Fruit fly (Drosophila melanogaster) whole organism, embryonic: ENCODE data around the gene Hnf4.

Experiments used
- Bdp1 ChIP-seq: fragments of 200-800 bp; sonication (Bioruptor generic); optimal IDR thresholded peaks from 3 replicates; lab custom pipeline; 2016; ENCODE audit warnings: missing biosample characterization, missing genetic modification characterization
- CG13123 ChIP-seq: fragments of 200-800 bp; sonication (Bioruptor generic); optimal IDR thresholded peaks from 2 replicates; lab custom pipeline; 2016; ENCODE audit warnings: missing biosample characterization, missing genetic modification characterization
- CG13894 ChIP-seq: fragments of 200-800 bp; sonication (Bioruptor generic); optimal IDR thresholded peaks from 3 replicates; lab custom pipeline; 2018; ENCODE audit warnings: missing biosample characterization, mild to moderate bottlenecking, missing genetic modification characterization, moderate library complexity
- CG14667 ChIP-seq: fragments of 200-800 bp; sonication (Bioruptor generic); IDR thresholded peaks from 2 replicates; pipeline ENCODE4 v1.3.6; 2022; ENCODE audit warnings: missing biosample characterization, missing genetic modification characterization
- CG18764 ChIP-seq: fragments of 200-800 bp; sonication (Bioruptor generic); optimal IDR thresholded peaks from 3 replicates; lab custom pipeline; 2016; ENCODE audit warnings: missing biosample characterization, missing genetic modification characterization
- CG2875 ChIP-seq: fragments of 200-800 bp; sonication (Bioruptor generic); optimal IDR thresholded peaks from 2 replicates; lab custom pipeline; 2017; ENCODE audit warnings: missing biosample characterization, mild to moderate bottlenecking, missing genetic modification characterization, missing genetic modification reagents
- CG30431 ChIP-seq: fragments of 200-800 bp; sonication (Bioruptor generic); optimal IDR thresholded peaks from 2 replicates; lab custom pipeline; 2017; ENCODE audit warnings: missing biosample characterization, missing genetic modification characterization
- CG32532 ChIP-seq: fragments of 200-800 bp; sonication (Bioruptor generic); IDR thresholded peaks from 2 replicates; pipeline ENCODE4 v1.3.6; 2022; ENCODE audit warnings: missing biosample characterization, missing genetic modification characterization
- CG4854 ChIP-seq: fragments of 200-800 bp; sonication (Bioruptor generic); optimal IDR thresholded peaks from 2 replicates; lab custom pipeline; 2016; ENCODE audit warnings: missing biosample characterization, missing genetic modification characterization, inconsistent platforms
- CG6683 ChIP-seq: fragments of 200-800 bp; sonication (Bioruptor generic); optimal IDR thresholded peaks from 2 replicates; lab custom pipeline; 2017; ENCODE audit warnings: missing biosample characterization, mild to moderate bottlenecking, missing genetic modification characterization, missing genetic modification reagents
- CG6689 ChIP-seq: fragments of 200-800 bp; sonication (Bioruptor generic); IDR thresholded peaks from 2 replicates; pipeline ENCODE4 v1.3.6; 2022; ENCODE audit warnings: missing biosample characterization, missing genetic modification characterization
- CG6854 ChIP-seq: fragments of 200-800 bp; sonication (Bioruptor generic); optimal IDR thresholded peaks from 3 replicates; lab custom pipeline; 2017; ENCODE audit warnings: missing biosample characterization, mild to moderate bottlenecking, missing genetic modification characterization
- CG8924 ChIP-seq: fragments of 200-800 bp; optimal IDR thresholded peaks from 3 replicates; lab custom pipeline; 2019; ENCODE audit warnings: missing biosample characterization, mild to moderate bottlenecking, missing genetic modification characterization, moderate library complexity
- CG9437 ChIP-seq: fragments of 200-800 bp; sonication (Bioruptor generic); optimal IDR thresholded peaks from 2 replicates; lab custom pipeline; 2018; ENCODE audit warnings: missing biosample characterization, mild to moderate bottlenecking, missing genetic modification characterization
- CG9797 ChIP-seq: fragments of 200-800 bp; sonication (Bioruptor generic); optimal IDR thresholded peaks from 3 replicates; lab custom pipeline; 2018; ENCODE audit warnings: missing biosample characterization, mild to moderate bottlenecking, missing genetic modification characterization
- Camta ChIP-seq: fragments of 200-800 bp; sonication (Bioruptor generic); optimal IDR thresholded peaks from 2 replicates; lab custom pipeline; 2016; ENCODE audit warnings: missing biosample characterization, missing genetic modification characterization
- Dbx ChIP-seq: fragments of 200-800 bp; sonication (Bioruptor generic); IDR thresholded peaks from 3 replicates; pipeline ENCODE4 v1.3.6; 2022; ENCODE audit warnings: missing biosample characterization, missing genetic modification characterization
- Drgx ChIP-seq: fragments of 200-800 bp; sonication (Bioruptor generic); IDR thresholded peaks from 2 replicates; pipeline ENCODE4 v1.3.6; 2022; ENCODE audit warnings: missing biosample characterization, missing genetic modification characterization
- HmgD ChIP-seq: fragments of 200-800 bp; sonication (Bioruptor generic); optimal IDR thresholded peaks from 3 replicates; lab custom pipeline; 2016; ENCODE audit warnings: missing biosample characterization, missing genetic modification characterization
- Hr78 ChIP-seq, 2 experiments: fragments of 200-800 bp in 1 of 2; fragments of >200 bp in 1 of 2; sonication (Bioruptor generic) in 1 of 2; optimal IDR thresholded peaks; 2 replicates each; lab custom pipeline; 2017 to 2019; ENCODE audit warnings: missing biosample characterization in 2 of 2, missing genetic modification characterization in 2 of 2, mild to moderate bottlenecking in 1 of 2, moderate library complexity in 1 of 2
- Lim3 ChIP-seq: fragments of 200-800 bp; sonication (Bioruptor generic); IDR thresholded peaks from 2 replicates; pipeline ENCODE4 v1.3.6; 2022; ENCODE audit warnings: missing biosample characterization, missing genetic modification characterization
- NC2β ChIP-seq: fragments of 200-800 bp; sonication (Bioruptor generic); optimal IDR thresholded peaks from 2 replicates; lab custom pipeline; 2016; ENCODE audit warnings: missing biosample characterization, missing genetic modification characterization
- NFAT ChIP-seq: fragments of 200-800 bp; sonication (Bioruptor generic); IDR thresholded peaks from 2 replicates; pipeline ENCODE4 v1.3.6; 2022; ENCODE audit warnings: missing biosample characterization, missing genetic modification characterization
- Nf-YA ChIP-seq: fragments of 200-800 bp; sonication (Bioruptor generic); IDR thresholded peaks from 2 replicates; pipeline ENCODE4 v1.3.6; 2022; ENCODE audit warnings: missing biosample characterization, missing genetic modification characterization
- Oaz ChIP-seq: fragments of 200-800 bp; sonication (Bioruptor generic); IDR thresholded peaks from 2 replicates; pipeline ENCODE4 v1.3.6; 2022; ENCODE audit warnings: missing biosample characterization, missing genetic modification characterization
- PHDP ChIP-seq: fragments of 200-800 bp; sonication (Bioruptor generic); optimal IDR thresholded peaks from 3 replicates; lab custom pipeline; 2018; ENCODE audit warnings: missing biosample characterization, mild to moderate bottlenecking, missing genetic modification characterization, moderate library complexity
- Sox100B ChIP-seq: fragments of 200-800 bp; sonication (Bioruptor generic); optimal IDR thresholded peaks from 3 replicates; lab custom pipeline; 2018; ENCODE audit warnings: missing biosample characterization, mild to moderate bottlenecking, missing genetic modification characterization
- Spps ChIP-seq: fragments of 200-800 bp; sonication (Bioruptor generic); optimal IDR thresholded peaks from 2 replicates; lab custom pipeline; 2018; ENCODE audit warnings: missing biosample characterization, mild to moderate bottlenecking, missing genetic modification characterization
- Trl ChIP-seq, 3 experiments: fragments of >200 bp in 2 of 3; fragments of 200-800 bp in 1 of 3; sonication (Bioruptor generic) in 1 of 3; optimal IDR thresholded peaks; 2 replicates in 1 of 3; 3 replicates in 2 of 3; lab custom pipeline; 2016 to 2017; ENCODE audit warnings: missing biosample characterization in 1 of 3, missing genetic modification characterization in 1 of 3
- YL-1 ChIP-seq: fragments of 200-800 bp; sonication (Bioruptor generic); optimal IDR thresholded peaks from 3 replicates; lab custom pipeline; 2017; ENCODE audit warnings: missing biosample characterization, mild to moderate bottlenecking, missing genetic modification characterization
- al ChIP-seq: fragments of 200-800 bp; sonication (Bioruptor generic); IDR thresholded peaks from 2 replicates; pipeline ENCODE4 v1.3.6; 2022; ENCODE audit warnings: missing biosample characterization, missing genetic modification characterization
- chinmo ChIP-seq: fragments of 200-800 bp; sonication (Bioruptor generic); IDR thresholded peaks from 4 replicates; pipeline ENCODE4 v1.3.6; 2022; ENCODE audit warnings: missing biosample characterization, missing genetic modification characterization; ENCODE audit not compliant: partially characterized antibody
- ci ChIP-seq: fragments of 200-800 bp; sonication (Bioruptor generic); IDR thresholded peaks from 3 replicates; pipeline ENCODE4 v1.3.6; 2022; ENCODE audit warnings: missing biosample characterization, missing genetic modification characterization
- ems ChIP-seq: fragments of 200-800 bp; sonication (Bioruptor generic); optimal IDR thresholded peaks from 3 replicates; lab custom pipeline; 2016; ENCODE audit warnings: missing biosample characterization, missing genetic modification characterization
- fd3F ChIP-seq: fragments of 200-800 bp; sonication (Bioruptor generic); optimal IDR thresholded peaks from 2 replicates; lab custom pipeline; 2018; ENCODE audit warnings: missing biosample characterization, mild to moderate bottlenecking, missing genetic modification characterization, moderate library complexity
- fd96Cb ChIP-seq: fragments of 200-800 bp; sonication (Bioruptor generic); optimal IDR thresholded peaks from 2 replicates; lab custom pipeline; 2018; ENCODE audit warnings: missing biosample characterization, mild to moderate bottlenecking, missing genetic modification characterization, moderate library complexity
- fu2 ChIP-seq: fragments of 200-800 bp; sonication (Bioruptor generic); optimal IDR thresholded peaks from 2 replicates; lab custom pipeline; 2016; ENCODE audit warnings: missing biosample characterization, missing genetic modification characterization
- gsb ChIP-seq: fragments of 200-800 bp; sonication (Bioruptor generic); IDR thresholded peaks from 2 replicates; pipeline ENCODE4 v1.3.6; 2022; ENCODE audit warnings: missing biosample characterization, missing genetic modification characterization
- her ChIP-seq: fragments of 200-800 bp; sonication (Bioruptor generic); optimal IDR thresholded peaks from 2 replicates; lab custom pipeline; 2016; ENCODE audit warnings: missing biosample characterization, missing genetic modification characterization
- klu ChIP-seq: fragments of 200-800 bp; sonication (Bioruptor generic); IDR thresholded peaks from 2 replicates; pipeline ENCODE4 v1.3.6; 2022; ENCODE audit warnings: missing biosample characterization, missing genetic modification characterization
- lilli ChIP-seq: fragments of 200-800 bp; sonication (Bioruptor generic); optimal IDR thresholded peaks from 3 replicates; lab custom pipeline; 2016; ENCODE audit warnings: missing biosample characterization, missing genetic modification characterization
- luna ChIP-seq: fragments of 200-800 bp; sonication (Bioruptor generic); optimal IDR thresholded peaks from 2 replicates; lab custom pipeline; 2016; ENCODE audit warnings: missing biosample characterization, missing genetic modification characterization
- ranshi ChIP-seq: fragments of 200-800 bp; sonication (Bioruptor generic); IDR thresholded peaks from 2 replicates; pipeline ENCODE4 v1.3.6; 2022; ENCODE audit warnings: missing biosample characterization, missing genetic modification characterization
- stc ChIP-seq: fragments of 200-800 bp; sonication (Bioruptor generic); IDR thresholded peaks from 2 replicates; pipeline ENCODE4 v1.3.6; 2022; ENCODE audit warnings: missing biosample characterization, missing genetic modification characterization
- twi ChIP-seq: fragments of 200-800 bp; optimal IDR thresholded peaks from 2 replicates; lab custom pipeline; 2019; ENCODE audit warnings: missing biosample characterization, mild to moderate bottlenecking, missing genetic modification characterization, moderate library complexity
- usp ChIP-seq: fragments of >200 bp; optimal IDR thresholded peaks from 2 replicates; lab custom pipeline; 2017; ENCODE audit warnings: missing biosample characterization, missing genetic modification characterization
- wek ChIP-seq: fragments of 200-800 bp; sonication (Bioruptor generic); optimal IDR thresholded peaks from 3 replicates; lab custom pipeline; 2018; ENCODE audit warnings: missing biosample characterization, mild to moderate bottlenecking, missing genetic modification characterization, moderate library complexity
- zfh1 ChIP-seq: fragments of 200-800 bp; sonication (Bioruptor generic); IDR thresholded peaks from 3 replicates; pipeline ENCODE4 v1.3.6; 2022; ENCODE audit warnings: missing biosample characterization, missing genetic modification characterization

The Hnf4 gene

DNA sequence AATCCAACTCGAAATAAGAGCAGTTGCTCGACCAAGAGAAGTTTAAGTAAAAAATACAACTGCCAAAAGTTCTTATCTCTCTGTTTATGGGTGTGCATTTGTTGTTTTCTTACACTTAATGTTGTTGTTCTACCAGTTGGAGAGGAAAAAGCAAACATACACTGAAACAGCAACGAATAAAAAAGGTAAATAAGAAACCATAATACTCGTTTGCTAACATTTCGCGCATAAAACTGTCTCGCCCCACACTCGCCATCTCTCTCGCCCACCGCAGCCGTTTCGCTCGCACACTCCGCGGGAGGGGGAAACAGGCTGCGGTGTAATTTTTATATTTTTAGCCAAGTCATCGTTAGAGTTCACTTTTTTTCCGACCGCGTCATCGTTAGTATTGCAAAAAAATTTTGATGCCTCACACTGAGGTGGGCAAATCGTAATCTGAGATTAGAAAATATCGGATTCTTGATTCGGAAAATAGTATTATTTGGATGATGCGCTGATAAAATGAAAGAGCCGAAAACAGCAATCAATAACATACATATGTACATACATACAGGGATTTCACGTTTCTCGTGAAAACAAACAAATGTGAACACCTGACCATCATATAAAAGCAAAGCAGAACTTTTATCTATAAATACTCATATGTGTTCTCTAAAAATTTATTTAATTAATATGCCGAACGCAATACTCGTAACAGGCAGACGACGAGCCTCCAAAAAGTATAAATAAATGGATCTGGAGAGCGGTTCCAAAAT lies 16.8 kb downstream of the Hnf4 start (continued):
- TF ChIP-seq usp = no peak
- TF ChIP-seq CG32532 = peak; percentile 68
- TF ChIP-seq YL-1 = peak; percentile 16
- no peak for TF ChIP-seq gsb (GFP tag; lab: Robert Waterston, UW)
- peak; percentile 18; the same call in 1 of the 3 replicates for TF ChIP-seq ci
- no peak for TF ChIP-seq CG18764 (GFP tag; lab: Kevin White, UChicago)
- no peak for TF ChIP-seq Oaz (GFP tag; lab: Robert Waterston, UW)
- no peak for TF ChIP-seq her (GFP tag; lab: Kevin White, UChicago)
- TF ChIP-seq CG6689 (GFP tag; lab: Robert Waterston, UW) = no peak
- 0 out of 3 replicates have a peak, but pooled peaks have one; percentile 46 for TF ChIP-seq Dbx (GFP tag; lab: Robert Waterston, UW)
- no peak for TF ChIP-seq Nf-YA (GFP tag; lab: Robert Waterston, UW)
- no peak for TF ChIP-seq HmgD (GFP tag; lab: Kevin White, UChicago)
- TF ChIP-seq fd96Cb (tag; lab: Kevin White, UChicago) = no peak
- peak in 1 of 2 experiments; percentile 17 for TF ChIP-seq Trl (optimal IDR thresholded peaks at IDR 0.05; lab: Kevin White, UChicago)
- peak; percentile 8 for TF ChIP-seq Trl (GFP tag; optimal IDR thresholded peaks at IDR 0.05; lab: Kevin White, UChicago)
- peak; percentile 14; the same call in 1 of the 2 replicates for TF ChIP-seq al (GFP tag; lab: Robert Waterston, UW)
- TF ChIP-seq CG14667 (GFP tag; lab: Robert Waterston, UW) = no peak
- TF ChIP-seq Camta (GFP tag; lab: Kevin White, UChicago) = no peak
- peak; percentile 59 for TF ChIP-seq CG13894 (tag; lab: Kevin White, UChicago)
- TF ChIP-seq luna = no peak
- no peak for TF ChIP-seq Sox100B (GFP tag; lab: Kevin White, UChicago)
- no peak for TF ChIP-seq CG2875 (GFP tag; lab: Kevin White, UChicago)
- TF ChIP-seq Spps (tag; lab: Kevin White, UChicago) = no peak
- no peak for TF ChIP-seq CG6854 (GFP tag; lab: Kevin White, UChicago)
- no peak for TF ChIP-seq ems (GFP tag; lab: Kevin White, UChicago)
- TF ChIP-seq Lim3 (GFP tag; lab: Robert Waterston, UW) = no peak
- no peak for TF ChIP-seq CG9797 (GFP tag; lab: Kevin White, UChicago)
- TF ChIP-seq CG9437 (GFP tag; lab: Kevin White, UChicago) = no peak
- TF ChIP-seq CG13123 = no peak
- TF ChIP-seq CG8924 (tag; lab: Kevin White, UChicago) = no peak
- no peak for TF ChIP-seq ranshi (GFP tag; lab: Robert Waterston, UW)
- TF ChIP-seq klu (GFP tag; lab: Robert Waterston, UW) = no peak
- TF ChIP-seq NC2β (GFP tag; lab: Kevin White, UChicago) = no peak
- 0 out of 3 replicates have a peak, but pooled peaks have one; percentile 37 for TF ChIP-seq zfh1 (GFP tag; lab: Robert Waterston, UW)
- TF ChIP-seq fd3F (GFP tag; lab: Kevin White, UChicago) = peak; percentile 10
- peak; percentile 2 for TF ChIP-seq lilli (GFP tag; lab: Kevin White, UChicago)
- no peak for TF ChIP-seq wek (GFP tag; lab: Kevin White, UChicago)
- TF ChIP-seq NFAT (GFP tag; lab: Robert Waterston, UW) = peak; percentile 24; the same call in 1 of the 2 replicates

DNA sequence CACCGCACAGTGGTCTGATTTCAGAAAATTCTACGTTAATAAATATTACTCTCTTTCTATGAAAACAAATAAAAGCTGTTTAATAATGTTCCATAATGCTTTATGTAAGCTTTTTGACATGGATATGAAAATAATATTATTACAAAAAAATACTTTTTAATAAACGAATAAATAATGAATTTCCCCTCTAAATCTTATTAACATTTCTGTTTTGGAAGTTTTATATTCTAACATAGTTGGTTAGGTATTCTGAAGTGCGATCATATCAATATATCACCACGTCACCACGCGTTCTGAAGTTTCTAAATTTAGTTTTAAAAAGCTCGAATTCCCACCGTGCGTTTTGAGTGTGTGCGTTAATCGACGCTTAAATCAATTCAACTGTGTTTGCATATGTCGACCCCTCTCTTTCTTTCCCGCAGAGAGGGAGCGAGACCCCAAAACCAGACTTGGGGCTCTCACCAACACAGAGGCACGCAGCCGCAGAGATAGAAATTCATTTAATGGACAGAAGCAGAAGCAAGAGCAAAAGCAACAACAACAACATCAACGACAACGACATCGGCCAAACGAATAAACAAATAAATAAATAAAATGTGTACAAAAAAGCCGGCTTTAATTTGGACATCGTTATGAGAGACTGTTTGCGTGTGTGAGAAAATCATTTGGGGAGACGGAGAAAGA lies 18.0 kb downstream of the Hnf4 start:
- peak; percentile 59 for TF ChIP-seq Drgx (GFP tag; lab: Robert Waterston, UW)
- peak; percentile 89 for TF ChIP-seq PHDP
- peak; percentile 85 for TF ChIP-seq chinmo (GFP tag; lab: Robert Waterston, UW)
- peak; percentile 47 for TF ChIP-seq Bdp1 (GFP tag; lab: Kevin White, UChicago)
- TF ChIP-seq Hr78 (GFP tag; optimal IDR thresholded peaks at IDR 0.05; lab: Kevin White, UChicago) = peak in 1 of 2 experiments; percentile 86
- TF ChIP-seq CG6683 (GFP tag; lab: Kevin White, UChicago) = peak; percentile 76
- TF ChIP-seq CG2875 (GFP tag; lab: Kevin White, UChicago) = peak; percentile 80
- peak; percentile 62 for TF ChIP-seq CG4854
- peak; percentile 69 for TF ChIP-seq CG30431
- peak; percentile 81 for TF ChIP-seq stc (GFP tag; lab: Robert Waterston, UW)
- peak; percentile 35 for TF ChIP-seq fu2 (GFP tag; lab: Kevin White, UChicago)
- TF ChIP-seq twi = peak; percentile 85
